Worm (Caenorhabditis elegans): ENCODE measurements around the gene F22F4.9.
A peak's percentile ranks its signal among the peaks of the same experiment; 100 is the strongest.

Gene F22F4.9

DNA sequence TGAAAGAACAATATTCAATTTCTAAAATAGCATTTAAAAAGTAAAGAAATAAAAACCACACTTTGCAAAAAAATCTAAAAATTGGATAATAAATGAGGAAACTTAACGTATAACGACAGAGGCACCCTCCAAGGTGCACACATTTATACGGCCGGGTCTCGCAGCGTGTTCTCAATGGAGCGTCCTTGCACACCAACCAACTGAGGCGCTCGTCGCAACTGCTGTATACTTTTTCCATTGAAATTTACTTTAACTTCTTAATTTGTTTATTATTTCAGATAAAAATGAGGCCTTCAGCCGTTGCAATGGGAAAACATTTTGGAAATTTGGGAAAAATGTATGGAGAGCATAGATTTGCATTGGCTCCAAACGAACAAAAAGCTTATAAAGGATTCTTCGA lies 46.1 kb downstream of the F22F4.9 start, which contains the start of the genes R07E4.5 and R07E4.3 (continued):
- TF ChIP-seq rbr-2 (tag; optimal IDR thresholded peaks at IDR 0.05) (peak; percentile 63), egl-43 (GFP tag; IDR thresholded peaks at IDR 0.05) (no peak), D1046.2 (GFP tag; IDR thresholded peaks at IDR 0.05) (0 out of 2 replicates have a peak, but pooled peaks have one; percentile 29), lin-29 (GFP tag; IDR thresholded peaks at IDR 0.05) (no peak), snpc-4 (tag; optimal IDR thresholded peaks at IDR 0.05) (no peak), aly-2 (tag; optimal IDR thresholded peaks at IDR 0.05) (no peak), arid-1 (GFP tag; conservative IDR thresholded peaks at IDR 0.05) (no peak), hmg-1.1 (GFP tag; IDR thresholded peaks at IDR 0.05) (peak; percentile 72), hlh-30 (tag; optimal IDR thresholded peaks at IDR 0.05; ENCODE audit: insufficient read depth) (peak; percentile 73), nhr-6 (tag; optimal IDR thresholded peaks at IDR 0.05) (peak; percentile 58), nhr-42 (GFP tag; IDR thresholded peaks at IDR 0.05) (no peak), nhr-25 (tag; optimal IDR thresholded peaks at IDR 0.05; ENCODE audit: borderline replicate concordance, insufficient read depth) (no peak), nhr-10 (tag; optimal IDR thresholded peaks at IDR 0.05) (no peak), saeg-2 (GFP tag; IDR thresholded peaks at IDR 0.05) (no peak), nhr-41 (GFP tag; IDR thresholded peaks at IDR 0.05) (no peak), zfp-2 (tag; optimal IDR thresholded peaks at IDR 0.05) (no peak), dve-1 (tag; optimal IDR thresholded peaks at IDR 0.05; ENCODE audit: insufficient read depth) (peak; percentile 68), ceh-82 (tag; optimal IDR thresholded peaks at IDR 0.05) (no peak), aha-1 (tag) (peak; percentile 89), ama-1 (optimal IDR thresholded peaks at IDR 0.05) (no peak), ceh-28 (tag; optimal IDR thresholded peaks at IDR 0.05) (no peak), lin-13 (GFP tag; optimal IDR thresholded peaks at IDR 0.05) (peak; percentile 13), T20F7.1 (GFP tag; optimal IDR thresholded peaks at IDR 0.05) (no peak), ZK546.5 (tag; optimal IDR thresholded peaks at IDR 0.05) (no peak), zfp-3 (GFP tag; conservative IDR thresholded peaks at IDR 0.05) (no peak), nhr-102 (tag; optimal IDR thresholded peaks at IDR 0.05) (no peak), unc-62 (GFP tag; optimal IDR thresholded peaks at IDR 0.05 in 1 of 2) (peak in 1 of 2 experiments; percentile 90), unc-62 (tag; optimal IDR thresholded peaks at IDR 0.05) (no peak), unc-130 (GFP tag; optimal IDR thresholded peaks at IDR 0.05) (no peak), sdz-12 (GFP tag; optimal IDR thresholded peaks at IDR 0.05) (no peak), zag-1 (tag; optimal IDR thresholded peaks at IDR 0.05) (no peak), nhr-48 (tag; optimal IDR thresholded peaks at IDR 0.05) (no peak), skn-1 (tag; optimal IDR thresholded peaks at IDR 0.05) (no peak), zip-2 (tag; optimal IDR thresholded peaks at IDR 0.05) (no peak), tra-1 (GFP tag; IDR thresholded peaks at IDR 0.05) (no peak), fos-1 (tag; optimal IDR thresholded peaks at IDR 0.05) (no peak), ces-1 (GFP tag; optimal IDR thresholded peaks at IDR 0.05) (no peak), nhr-111 (GFP tag; optimal IDR thresholded peaks at IDR 0.05) (no peak), hif-1 (tag; optimal IDR thresholded peaks at IDR 0.05) (peak in 1 of 2 experiments; percentile 22), ceh-20 (GFP tag; IDR thresholded peaks at IDR 0.05) (no peak), F44E2.7 (GFP tag; IDR thresholded peaks at IDR 0.05) (no peak), snpc-1.2 (GFP tag; IDR thresholded peaks at IDR 0.05) (no peak), F49E8.2 (tag; optimal IDR thresholded peaks at IDR 0.05; ENCODE audit: borderline replicate concordance) (no peak), F26F4.8 (GFP tag; conservative IDR thresholded peaks at IDR 0.05) (no peak), spr-3 (GFP tag; optimal IDR thresholded peaks at IDR 0.05) (no peak), jun-1 (tag; optimal IDR thresholded peaks at IDR 0.05) (no peak), ceh-32 (tag; optimal IDR thresholded peaks at IDR 0.05; ENCODE audit: poor library complexity) (no peak), nhr-28 (tag; optimal IDR thresholded peaks at IDR 0.05) (peak; percentile 57), lir-3 (tag; optimal IDR thresholded peaks at IDR 0.05) (no peak), gei-8 (GFP tag; optimal IDR thresholded peaks at IDR 0.05) (no peak), dmd-9 (GFP tag; IDR thresholded peaks at IDR 0.05) (no peak), R02D3.7 (tag; optimal IDR thresholded peaks at IDR 0.05) (no peak), ztf-11 (tag; optimal IDR thresholded peaks at IDR 0.05) (no peak)
